Fruit fly (Drosophila melanogaster) S2 (cell line): ENCODE data around the gene CG17224.

Experiments
- CG8478 ChIP-seq: fragments of >200 bp; optimal IDR thresholded peaks from 2 replicates; lab custom pipeline; 2018
- CTCF ChIP-seq, 2 experiments: fragments of >200 bp; optimal IDR thresholded peaks; 2 replicates each; lab custom pipeline; 2018

The CG17224 gene

dm6 chr2L:2993236-2993635 lies 24.9 kb downstream of the CG17224 start:
- no peak for TF ChIP-seq CG8478
- TF ChIP-seq CTCF (optimal IDR thresholded peaks at IDR 0.05; lab: Kevin White, UChicago) = no peak

DNA sequence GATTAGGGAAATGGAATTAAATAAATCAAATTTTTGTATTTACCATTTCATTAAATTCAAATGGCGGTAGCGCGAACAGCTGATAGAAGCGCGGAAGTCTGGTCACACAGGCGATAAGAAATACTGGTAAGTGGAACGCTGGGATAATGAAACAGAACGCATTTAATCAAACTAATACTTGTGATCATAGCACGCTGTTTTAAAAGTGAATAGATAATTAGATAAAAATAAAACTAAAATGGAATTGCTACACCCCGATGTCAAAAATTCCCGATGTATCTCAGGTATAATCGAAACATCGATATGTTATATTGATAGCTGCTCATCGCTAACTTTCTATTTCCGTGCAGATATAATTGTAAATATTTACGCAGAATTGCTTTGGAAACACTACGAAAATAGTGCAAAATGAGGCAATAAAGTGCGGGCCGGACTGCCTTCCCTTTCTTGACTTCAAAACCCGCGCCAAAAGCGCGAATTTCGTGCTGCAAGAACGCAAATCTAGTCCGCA lies 25.4 kb downstream of the CG17224 start, which contains the start of the genes okr and CG3558:
TSS of gene okr (minus strand) at position 96 of the 511 bp plus-strand sequence.
TSS of gene CG3558 (plus strand) at position 207 of the 511 bp plus-strand sequence.
- TF ChIP-seq CTCF (optimal IDR thresholded peaks at IDR 0.05; lab: Kevin White, UChicago) (peak in 1 of 2 experiments; percentile 2), CG8478 (no peak)

DNA sequence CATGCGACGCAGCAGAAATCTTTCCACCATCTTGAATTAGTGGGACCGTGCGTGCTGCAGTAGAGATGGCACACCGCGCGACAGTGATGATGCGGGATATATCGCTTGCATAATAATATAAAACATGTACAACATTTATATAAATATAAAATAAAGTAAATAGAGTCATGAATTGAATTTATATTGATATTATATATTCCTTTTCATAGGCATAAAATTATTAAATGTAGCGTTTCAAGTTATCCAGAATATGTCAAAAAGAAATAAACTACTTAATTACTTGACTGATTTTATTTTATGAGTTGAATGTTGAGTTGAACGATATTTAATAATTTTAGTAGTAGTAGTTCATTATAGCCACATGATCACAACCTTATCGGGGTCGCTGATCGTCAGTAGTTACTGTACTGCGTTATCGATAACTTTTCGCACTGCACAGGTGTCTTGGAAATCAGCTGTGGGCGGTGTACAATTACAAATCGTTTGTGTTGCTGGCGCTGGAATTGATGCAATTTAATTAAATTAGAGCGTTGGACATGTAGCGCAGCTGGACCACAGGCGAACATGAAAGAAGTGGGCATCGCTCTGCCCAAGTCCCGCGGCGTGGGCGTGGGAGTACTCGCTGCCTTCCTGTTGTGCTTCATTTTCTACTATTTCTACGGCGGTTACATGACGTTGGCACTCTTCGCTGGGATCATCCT lies 30.3 kb downstream of the CG17224 start, which contains the start of the genes Chd1 and Bem46:
TSS of gene Chd1 (minus strand) at position 43 of the 701 bp plus-strand sequence.
TSS of gene Bem46 (plus strand) at position 436 of the 701 bp plus-strand sequence.
- TF ChIP-seq CTCF (optimal IDR thresholded peaks at IDR 0.05; lab: Kevin White, UChicago) (peak in 1 of 2 experiments; percentile 17), CG8478 (no peak)

- TF ChIP-seq CTCF (optimal IDR thresholded peaks at IDR 0.05; lab: Kevin White, UChicago) = no peak
- TF ChIP-seq CG8478 = no peak
Observed at dm6 chr2L:2986776-2987175, 31.3 kb downstream of the CG17224 start.

- TF ChIP-seq CG8478 (no peak), CTCF (optimal IDR thresholded peaks at IDR 0.05; lab: Kevin White, UChicago) (no peak)
Observed at dm6 chr2L:2979091-2979490, 39.0 kb downstream of the CG17224 start, which contains the start of gene CG9643. TSS of gene CG9643 (minus strand) at chr2L:2979288.

- TF ChIP-seq CG8478 (no peak), CTCF (optimal IDR thresholded peaks at IDR 0.05; lab: Kevin White, UChicago) (no peak)
Observed at dm6 chr2L:2976829-2977228, 41.3 kb downstream of the CG17224 start, which contains the start of the genes CG9641 and CG3165. TSS of gene CG9641 (minus strand) at chr2L:2976862. TSS of gene CG3165 (plus strand) at chr2L:2977122.

dm6 chr2L:2972439-2972936 lies 45.6 kb downstream of the CG17224 start, which contains the start of the genes Rrp1 and gammaTub23C:
TSS of gene Rrp1 (minus strand) at chr2L:2972508.
TSS of gene gammaTub23C (plus strand) at chr2L:2972891.
- TF ChIP-seq CTCF (optimal IDR thresholded peaks at IDR 0.05; lab: Kevin White, UChicago) (no peak), CG8478 (no peak)

DNA sequence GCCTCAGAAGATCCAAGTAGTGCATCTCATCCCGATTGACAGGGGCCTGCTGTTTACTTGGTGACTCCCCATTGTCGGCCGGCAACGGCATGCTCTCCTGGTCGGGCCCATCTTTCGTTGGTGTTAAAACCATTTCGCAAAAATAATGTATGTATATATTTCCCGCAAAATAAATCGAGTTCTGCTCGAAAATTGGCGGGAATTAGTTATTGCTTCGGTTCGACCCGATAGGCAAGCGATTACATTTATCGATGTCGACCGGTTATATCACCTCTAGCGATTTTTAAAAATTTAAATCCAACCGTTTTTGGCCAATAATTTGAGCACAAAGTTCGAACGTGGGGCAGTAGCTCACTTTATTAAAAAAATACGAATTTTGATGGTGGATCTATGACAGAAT lies 48.7 kb downstream of the CG17224 start, which contains the start of gene Ts:
TSS of gene Ts (minus strand) at position 201 of the 400 bp plus-strand sequence.
- TF ChIP-seq CG8478 (no peak), CTCF (optimal IDR thresholded peaks at IDR 0.05; lab: Kevin White, UChicago) (no peak)

- TF ChIP-seq CTCF (optimal IDR thresholded peaks at IDR 0.05; lab: Kevin White, UChicago) (peak; percentile 82 to 89), CG8478 (no peak)
Observed at dm6 chr2L:2966917-2967316, 51.2 kb downstream of the CG17224 start.
